Fruit fly (Drosophila melanogaster): Measurements from ENCODE around the gene m.

The m gene

dm6 chrX:11720138-11720537 lies 33.9 kb upstream of the m start, which contains the start of gene Tango10 (continued):
- peak; percentile 71 for TF ChIP-seq Dref (GFP tag; IDR thresholded peaks at IDR 0.05)
- TF ChIP-seq CG11085 (GFP tag; IDR thresholded peaks at IDR 0.05): no peak
- no peak for TF ChIP-seq GATAe (GFP tag; conservative IDR thresholded peaks at IDR 0.05)
- TF ChIP-seq Hey (tag; optimal IDR thresholded peaks at IDR 0.05): no peak
- no peak for TF ChIP-seq CG13296 (GFP tag; optimal IDR thresholded peaks at IDR 0.05)
- TF ChIP-seq Deaf1 (tag; optimal IDR thresholded peaks at IDR 0.05): no peak
- TF ChIP-seq CG14667 (GFP tag; IDR thresholded peaks at IDR 0.05): no peak
- TF ChIP-seq Nf-YC (tag; optimal IDR thresholded peaks at IDR 0.05): peak; percentile 27
- peak; percentile 46; the same call in 1 of the 2 replicates for TF ChIP-seq wor (GFP tag; IDR thresholded peaks at IDR 0.05)
- no peak for TF ChIP-seq Spps (tag; optimal IDR thresholded peaks at IDR 0.05)
- TF ChIP-seq gce (GFP tag; IDR thresholded peaks at IDR 0.05): no peak
- peak; percentile 34 for TF ChIP-seq CG1602 (GFP tag; optimal IDR thresholded peaks at IDR 0.05)
- TF ChIP-seq Meics (GFP tag; optimal IDR thresholded peaks at IDR 0.05): peak; percentile 34
- TF ChIP-seq CG10959 (GFP tag; IDR thresholded peaks at IDR 0.05): 0 out of 2 replicates have a peak, but pooled peaks have one; percentile 43
- TF ChIP-seq ham (GFP tag; IDR thresholded peaks at IDR 0.05): no peak
- TF ChIP-seq CG1647 (GFP tag; optimal IDR thresholded peaks at IDR 0.05): peak; percentile 46
- no peak for TF ChIP-seq hth (optimal IDR thresholded peaks at IDR 0.05)
- peak; percentile 71 for TF ChIP-seq gro (GFP tag; optimal IDR thresholded peaks at IDR 0.05)
- no peak for TF ChIP-seq aop (GFP tag; IDR thresholded peaks at IDR 0.05)
- peak; percentile 67 for TF ChIP-seq lilli (GFP tag; optimal IDR thresholded peaks at IDR 0.05)
- TF ChIP-seq Trl (optimal IDR thresholded peaks at IDR 0.05): no peak
- peak; percentile 45 for TF ChIP-seq Trl (GFP tag; optimal IDR thresholded peaks at IDR 0.05)
- TF ChIP-seq D19A (tag; optimal IDR thresholded peaks at IDR 0.05): peak; percentile 12
- peak; percentile 59; the same call in 1 of the 2 replicates for TF ChIP-seq ato (GFP tag; IDR thresholded peaks at IDR 0.05; ENCODE audit: partially characterized antibody)
- TF ChIP-seq CG4707 (GFP tag; optimal IDR thresholded peaks at IDR 0.05): no peak
- TF ChIP-seq CG6683 (GFP tag; optimal IDR thresholded peaks at IDR 0.05): no peak
- TF ChIP-seq CG33213 (GFP tag; optimal IDR thresholded peaks at IDR 0.05): peak; percentile 17
- no peak for TF ChIP-seq kni (GFP tag; optimal IDR thresholded peaks at IDR 0.05)
- TF ChIP-seq sim (GFP tag; IDR thresholded peaks at IDR 0.05): no peak
- TF ChIP-seq CG12071 (GFP tag; optimal IDR thresholded peaks at IDR 0.05): no peak
- no peak for TF ChIP-seq CG9609 (GFP tag; optimal IDR thresholded peaks at IDR 0.05)
- TF ChIP-seq grn (GFP tag; optimal IDR thresholded peaks at IDR 0.05): peak; percentile 28
- TF ChIP-seq Aef1 (GFP tag; IDR thresholded peaks at IDR 0.05): peak; percentile 51
- TF ChIP-seq CG1792 (GFP tag; optimal IDR thresholded peaks at IDR 0.05): peak; percentile 57
- TF ChIP-seq CG14965 (GFP tag; optimal IDR thresholded peaks at IDR 0.05; ENCODE audit: borderline replicate concordance): no peak
- no peak for TF ChIP-seq CG7963 (GFP tag; IDR thresholded peaks at IDR 0.05; ENCODE audit: partially characterized antibody)
- peak; percentile 85 for TF ChIP-seq BEAF-32 (GFP tag; optimal IDR thresholded peaks at IDR 0.05)
- TF ChIP-seq CG17568 (GFP tag; optimal IDR thresholded peaks at IDR 0.05): no peak
- TF ChIP-seq dpn (GFP tag; optimal IDR thresholded peaks at IDR 0.05): peak; percentile 51 to 58
- peak; percentile 54 for TF ChIP-seq Hsf (GFP tag; optimal IDR thresholded peaks at IDR 0.05)
- no peak for TF ChIP-seq CG15479 (GFP tag; optimal IDR thresholded peaks at IDR 0.05)
- TF ChIP-seq CG32772 (GFP tag; IDR thresholded peaks at IDR 0.05): peak; percentile 43; the same call in 1 of the 2 replicates
- TF ChIP-seq run (tag; optimal IDR thresholded peaks at IDR 0.05): no peak
- TF ChIP-seq Bteb2 (GFP tag; optimal IDR thresholded peaks at IDR 0.05): peak; percentile 6
- no peak for TF ChIP-seq corto (GFP tag; optimal IDR thresholded peaks at IDR 0.05)
- TF ChIP-seq ac (GFP tag; optimal IDR thresholded peaks at IDR 0.05): no peak
- peak; percentile 54 for TF ChIP-seq CG8089 (GFP tag; optimal IDR thresholded peaks at IDR 0.05)
- TF ChIP-seq CG6175 (GFP tag; IDR thresholded peaks at IDR 0.05): no peak
- no peak for TF ChIP-seq odd (GFP tag; optimal IDR thresholded peaks at IDR 0.05)
- TF ChIP-seq bab2 (GFP tag; optimal IDR thresholded peaks at IDR 0.05): no peak
- TF ChIP-seq fd3F (GFP tag; optimal IDR thresholded peaks at IDR 0.05): no peak
- no peak for TF ChIP-seq CG6689 (GFP tag; IDR thresholded peaks at IDR 0.05)
- TF ChIP-seq mam (GFP tag; optimal IDR thresholded peaks at IDR 0.05): peak; percentile 62
